Fruit fly (Drosophila melanogaster) whole organism, embryonic: ENCODE results near the gene CG14854.

Source experiments
- Adf1 ChIP-seq: fragments of 200-800 bp; sonication (Bioruptor generic); IDR thresholded peaks from 2 replicates; pipeline ENCODE4 v1.3.6; 2022; ENCODE audit warnings: missing biosample characterization, missing genetic modification characterization
- CG10543 ChIP-seq: fragments of 200-800 bp; sonication (Bioruptor generic); optimal IDR thresholded peaks from 3 replicates; lab custom pipeline; 2017; ENCODE audit warnings: missing biosample characterization, mild to moderate bottlenecking, missing genetic modification characterization, moderate library complexity
- CG10979 ChIP-seq: fragments of 200-800 bp; sonication (Bioruptor generic); optimal IDR thresholded peaks from 2 replicates; lab custom pipeline; 2018; ENCODE audit warnings: missing biosample characterization, mild to moderate bottlenecking, missing genetic modification characterization, moderate library complexity
- CG11456 ChIP-seq: fragments of 200-800 bp; sonication (Bioruptor generic); IDR thresholded peaks from 3 replicates; pipeline ENCODE4 v1.3.6; 2022; ENCODE audit warnings: missing biosample characterization, missing genetic modification characterization
- CG11723 ChIP-seq: fragments of 200-800 bp; sonication (Bioruptor generic); optimal IDR thresholded peaks from 2 replicates; lab custom pipeline; 2017; ENCODE audit warnings: missing biosample characterization, mild to moderate bottlenecking, missing genetic modification characterization
- CG13287 ChIP-seq: fragments of 200-800 bp; sonication (Bioruptor generic); IDR thresholded peaks from 2 replicates; pipeline ENCODE4 v1.3.6; 2022; ENCODE audit warnings: missing biosample characterization, missing genetic modification characterization; ENCODE audit not compliant: partially characterized antibody
- CG17361 ChIP-seq: fragments of 200-800 bp; sonication (Bioruptor generic); IDR thresholded peaks from 3 replicates; pipeline ENCODE4 v1.3.6; 2022; ENCODE audit warnings: missing biosample characterization, missing genetic modification characterization
- CG2199 ChIP-seq: fragments of 200-800 bp; sonication (Bioruptor generic); IDR thresholded peaks from 3 replicates; pipeline ENCODE4 v1.3.6; 2022; ENCODE audit warnings: missing biosample characterization, missing genetic modification characterization
- CG2889 ChIP-seq: fragments of 200-800 bp; sonication (Bioruptor generic); IDR thresholded peaks from 3 replicates; pipeline ENCODE4 v1.3.6; 2022; ENCODE audit warnings: missing biosample characterization, missing genetic modification characterization
- CG32767 ChIP-seq: fragments of 200-800 bp; sonication (Bioruptor generic); IDR thresholded peaks from 2 replicates; pipeline ENCODE4 v1.3.6; 2022; ENCODE audit warnings: missing biosample characterization, missing genetic modification characterization
- CG34422 ChIP-seq: fragments of 200-800 bp; sonication (Bioruptor generic); IDR thresholded peaks from 3 replicates; pipeline ENCODE4 v1.3.6; 2022; ENCODE audit warnings: missing biosample characterization, missing genetic modification characterization
- CG4360 ChIP-seq: fragments of 200-800 bp; sonication (Bioruptor generic); IDR thresholded peaks from 2 replicates; pipeline ENCODE4 v1.3.6; 2022; ENCODE audit warnings: missing biosample characterization, missing genetic modification characterization
- CG8290 ChIP-seq, 3 experiments: fragments of 200-800 bp; sonication (Bioruptor generic); optimal IDR thresholded peaks; 2 replicates each; lab custom pipeline; 2016 to 2019; ENCODE audit warnings: missing biosample characterization in 3 of 3, missing genetic modification characterization in 3 of 3, mild to moderate bottlenecking in 2 of 3, moderate library complexity in 1 of 3
- D ChIP-seq, 2 experiments: fragments of 200-800 bp in 1 of 2; fragments of >200 bp in 1 of 2; sonication (Bioruptor generic) in 1 of 2; optimal IDR thresholded peaks; 2 replicates in 1 of 2; 3 replicates in 1 of 2; lab custom pipeline; 2017; ENCODE audit warnings: mild to moderate bottlenecking in 1 of 2, missing biosample characterization in 1 of 2, missing genetic modification characterization in 1 of 2, missing genetic modification reagents in 1 of 2
- Deaf1 ChIP-seq: fragments of 200-800 bp; optimal IDR thresholded peaks from 3 replicates; lab custom pipeline; 2019; ENCODE audit warnings: missing biosample characterization, mild to moderate bottlenecking, missing genetic modification characterization, moderate library complexity
- Dip2 ChIP-seq: fragments of 200-800 bp; sonication (Bioruptor generic); IDR thresholded peaks from 2 replicates; pipeline ENCODE4 v1.3.6; 2022; ENCODE audit warnings: missing biosample characterization, missing genetic modification characterization
- Dll ChIP-seq: fragments of 200-800 bp; sonication (Bioruptor generic); IDR thresholded peaks from 4 replicates; pipeline ENCODE4 v1.3.6; 2022; ENCODE audit warnings: missing biosample characterization, missing genetic modification characterization; ENCODE audit not compliant: partially characterized antibody
- Jarid2 ChIP-seq: fragments of 200-800 bp; sonication (Bioruptor generic); optimal IDR thresholded peaks from 3 replicates; lab custom pipeline; 2017; ENCODE audit warnings: mild to moderate bottlenecking, missing biosample characterization, missing genetic modification reagents, missing genetic modification characterization
- Med ChIP-seq: fragments of 200-800 bp; sonication (Bioruptor generic); peaks from one replicate; lab custom pipeline; 2016; ENCODE audit warnings: missing biosample characterization, missing genetic modification characterization, mild to moderate bottlenecking, inconsistent platforms, moderate library complexity
- Opbp ChIP-seq: fragments of 200-800 bp; sonication (Bioruptor generic); IDR thresholded peaks from 3 replicates; pipeline ENCODE4 v1.3.6; 2022; ENCODE audit warnings: missing biosample characterization, missing genetic modification characterization; ENCODE audit not compliant: partially characterized antibody
- PHDP ChIP-seq: fragments of 200-800 bp; sonication (Bioruptor generic); optimal IDR thresholded peaks from 3 replicates; lab custom pipeline; 2018; ENCODE audit warnings: missing biosample characterization, mild to moderate bottlenecking, missing genetic modification characterization, moderate library complexity
- Sry-β ChIP-seq: fragments of 200-800 bp; sonication (Bioruptor generic); optimal IDR thresholded peaks from 2 replicates; lab custom pipeline; 2018; ENCODE audit warnings: missing biosample characterization, mild to moderate bottlenecking, missing genetic modification characterization, moderate library complexity
- Ssrp ChIP-seq: fragments of 200-800 bp; sonication (Bioruptor generic); optimal IDR thresholded peaks from 2 replicates; lab custom pipeline; 2018; ENCODE audit warnings: missing biosample characterization, mild to moderate bottlenecking, missing genetic modification characterization, moderate library complexity
- bbx ChIP-seq: fragments of 200-800 bp; sonication (Bioruptor generic); IDR thresholded peaks from 2 replicates; pipeline ENCODE4 v1.3.6; 2022; ENCODE audit warnings: missing biosample characterization, missing genetic modification characterization; ENCODE audit not compliant: partially characterized antibody
- cg ChIP-seq: fragments of 200-800 bp; sonication (Bioruptor generic); optimal IDR thresholded peaks from 3 replicates; lab custom pipeline; 2019; ENCODE audit warnings: missing biosample characterization, mild to moderate bottlenecking, missing genetic modification characterization, moderate library complexity
- ci ChIP-seq: fragments of 200-800 bp; sonication (Bioruptor generic); IDR thresholded peaks from 3 replicates; pipeline ENCODE4 v1.3.6; 2022; ENCODE audit warnings: missing biosample characterization, missing genetic modification characterization
- crol ChIP-seq: fragments of 200-800 bp; sonication (Bioruptor generic); IDR thresholded peaks from 2 replicates; pipeline ENCODE4 v1.3.6; 2022; ENCODE audit warnings: missing biosample characterization, missing genetic modification characterization
- exex ChIP-seq: fragments of 200-800 bp; sonication (Bioruptor generic); optimal IDR thresholded peaks from 4 replicates; lab custom pipeline; 2018; ENCODE audit warnings: missing biosample characterization, mild to moderate bottlenecking, missing genetic modification characterization, moderate library complexity
- grn ChIP-seq: fragments of 200-800 bp; sonication (Bioruptor generic); optimal IDR thresholded peaks from 3 replicates; lab custom pipeline; 2017; ENCODE audit warnings: missing biosample characterization, missing genetic modification characterization
- gro ChIP-seq: fragments of 200-800 bp; sonication (Bioruptor generic); optimal IDR thresholded peaks from 2 replicates; lab custom pipeline; 2016; ENCODE audit warnings: missing biosample characterization, missing genetic modification characterization
- hkb ChIP-seq, 2 experiments: fragments of 200-800 bp in 1 of 2; fragments of >200 bp in 1 of 2; sonication (Bioruptor generic) in 1 of 2; IDR thresholded peaks in 1 of 2; optimal IDR thresholded peaks in 1 of 2; 2 replicates each; pipeline versions ENCODE4 v1.3.6 to Lab custom; 2017 to 2022; ENCODE audit warnings: missing biosample characterization in 1 of 2, missing genetic modification characterization in 1 of 2
- klu ChIP-seq: fragments of 200-800 bp; sonication (Bioruptor generic); IDR thresholded peaks from 2 replicates; pipeline ENCODE4 v1.3.6; 2022; ENCODE audit warnings: missing biosample characterization, missing genetic modification characterization
- kni ChIP-seq: fragments of 200-800 bp; sonication (Bioruptor generic); optimal IDR thresholded peaks from 3 replicates; lab custom pipeline; 2017; ENCODE audit warnings: mild to moderate bottlenecking, missing biosample characterization, missing genetic modification reagents, missing genetic modification characterization
- lmd ChIP-seq: fragments of 200-800 bp; sonication (Bioruptor generic); IDR thresholded peaks from 2 replicates; pipeline ENCODE4 v1.3.6; 2022; ENCODE audit warnings: missing biosample characterization, missing genetic modification characterization
- pzg ChIP-seq: fragments of 200-800 bp; sonication (Bioruptor generic); optimal IDR thresholded peaks from 3 replicates; lab custom pipeline; 2018; ENCODE audit warnings: missing biosample characterization, mild to moderate bottlenecking, missing genetic modification characterization, moderate library complexity
- sd ChIP-seq: fragments of 200-800 bp; sonication (Bioruptor generic); optimal IDR thresholded peaks from 3 replicates; lab custom pipeline; 2018; ENCODE audit warnings: missing biosample characterization, mild to moderate bottlenecking, missing genetic modification characterization, moderate library complexity
- sens ChIP-seq: fragments of 200-800 bp; sonication (Bioruptor generic); peaks from one replicate; lab custom pipeline; 2016; ENCODE audit warnings: missing biosample characterization, missing genetic modification characterization
- so ChIP-seq: fragments of 200-800 bp; sonication (Bioruptor generic); IDR thresholded peaks from 3 replicates; pipeline ENCODE4 v1.3.6; 2022; ENCODE audit warnings: missing biosample characterization, missing genetic modification characterization
- sqz ChIP-seq: fragments of 200-800 bp; sonication (Bioruptor generic); optimal IDR thresholded peaks from 3 replicates; lab custom pipeline; 2018; ENCODE audit warnings: missing biosample characterization, mild to moderate bottlenecking, missing genetic modification characterization
- tap ChIP-seq: fragments of 200-800 bp; optimal IDR thresholded peaks from 3 replicates; lab custom pipeline; 2019; ENCODE audit warnings: missing biosample characterization, mild to moderate bottlenecking, missing genetic modification characterization, moderate library complexity
- tgo ChIP-seq: fragments of 200-800 bp; sonication (Bioruptor generic); IDR thresholded peaks from 3 replicates; pipeline ENCODE4 v1.3.6; 2022; ENCODE audit warnings: missing biosample characterization, missing genetic modification characterization
- twi ChIP-seq: fragments of 200-800 bp; optimal IDR thresholded peaks from 2 replicates; lab custom pipeline; 2019; ENCODE audit warnings: missing biosample characterization, mild to moderate bottlenecking, missing genetic modification characterization, moderate library complexity
- wdn ChIP-seq: fragments of 200-800 bp; sonication (Bioruptor generic); IDR thresholded peaks from 2 replicates; pipeline ENCODE4 v1.3.6; 2022; ENCODE audit warnings: missing biosample characterization, missing genetic modification characterization

CG14854 gene

dm6 chr3R:14577803-14578493 lies 18.1 kb upstream of the CG14854 start (continued):
- TF ChIP-seq CG2889 (GFP tag; lab: Robert Waterston, UW) = no peak
- no peak for TF ChIP-seq D (optimal IDR thresholded peaks at IDR 0.05; lab: Kevin White, UChicago)
- no peak for TF ChIP-seq D (GFP tag; optimal IDR thresholded peaks at IDR 0.05; lab: Kevin White, UChicago)
- no peak for TF ChIP-seq crol (GFP tag; lab: Robert Waterston, UW)
- peak; percentile 26 for TF ChIP-seq PHDP (tag; lab: Kevin White, UChicago)
- TF ChIP-seq CG11456 (GFP tag; lab: Robert Waterston, UW) = no peak
- TF ChIP-seq CG17361 = peak; percentile 47; the same call in 2 of the 3 replicates
- TF ChIP-seq, all 482 proteins: peak for 52

dm6 chr3R:14576692-14577646 lies 17.1 kb upstream of the CG14854 start, which contains the start of gene stumps:
TSS of gene stumps (plus strand) at chr3R:14577217.
- TF ChIP-seq CG13287 (GFP tag; lab: Robert Waterston, UW) (peak; percentile 9; the same call in 1 of the 2 replicates), CG4360 (GFP tag; lab: Robert Waterston, UW) (peak; percentile 89), CG2199 (peak; percentile 70; the same call in 2 of the 3 replicates), twi (tag; lab: Kevin White, UChicago) (no peak), gro (GFP tag; lab: Kevin White, UChicago) (no peak), Jarid2 (GFP tag; lab: Kevin White, UChicago) (peak; percentile 32), so (peak; percentile 72; the same call in 2 of the 3 replicates), tap (tag; lab: Kevin White, UChicago) (peak; percentile 14), CG8290 (GFP tag; optimal IDR thresholded peaks at IDR 0.05; lab: Kevin White, UChicago) (peak; percentile 0), CG8290 (tag; optimal IDR thresholded peaks at IDR 0.05; lab: Kevin White, UChicago) (no peak), Deaf1 (tag; lab: Kevin White, UChicago) (peak; percentile 84), Ssrp (tag; lab: Kevin White, UChicago) (no peak), sens (GFP tag; lab: Kevin White, UChicago) (peak; percentile 46), ci (GFP tag; lab: Robert Waterston, UW) (peak; percentile 18; the same call in 2 of the 3 replicates), Opbp (0 out of 3 replicates have a peak, but pooled peaks have one; percentile 10), sqz (peak; percentile 35), sd (peak; percentile 77), Dll (GFP tag; lab: Robert Waterston, UW) (0 out of 4 replicates have a peak, but pooled peaks have one; percentile 24), lmd (GFP tag; lab: Robert Waterston, UW) (no peak), bbx (GFP tag; lab: Robert Waterston, UW) (0 out of 2 replicates have a peak, but pooled peaks have one; percentile 7), grn (GFP tag; lab: Kevin White, UChicago) (peak; percentile 53), Sry-β (GFP tag; lab: Kevin White, UChicago) (no peak), CG10979 (peak; percentile 81), wdn (GFP tag; lab: Robert Waterston, UW) (no peak), CG11723 (GFP tag; lab: Kevin White, UChicago) (no peak), klu (GFP tag; lab: Robert Waterston, UW) (no peak), tgo (GFP tag; lab: Robert Waterston, UW) (no peak), kni (GFP tag; lab: Kevin White, UChicago) (peak; percentile 85), CG10543 (peak; percentile 38), CG32767 (0 out of 2 replicates have a peak, but pooled peaks have one; percentile 27), hkb (optimal IDR thresholded peaks at IDR 0.05; lab: Kevin White, UChicago) (no peak), hkb (GFP tag; IDR thresholded peaks at IDR 0.05; lab: Robert Waterston, UW) (peak; percentile 28; the same call in 1 of the 2 replicates), CG34422 (GFP tag; lab: Robert Waterston, UW) (peak; percentile 28; the same call in 1 of the 3 replicates), exex (no peak), cg (peak; percentile 72), Med (GFP tag; lab: Kevin White, UChicago) (peak; percentile 73), pzg (GFP tag; lab: Kevin White, UChicago) (no peak), Dip2 (peak; percentile 32; the same call in 1 of the 2 replicates), Adf1 (GFP tag; lab: Robert Waterston, UW) (peak; percentile 80)
